Worm (Caenorhabditis elegans) whole organism, early embryonic: ENCODE measurements around the gene col-114.

Experiments
- ama-1 ChIP-seq: fragments of 150-350 bp; optimal IDR thresholded peaks from 2 replicates; lab custom pipeline; 2014
- hmbx-1 ChIP-seq: sonication (generic microtip); optimal IDR thresholded peaks from 2 replicates; lab custom pipeline; 2016; ENCODE audit warnings: mild to moderate bottlenecking, missing genetic modification characterization, missing compliant biosample characterization
- pes-1 ChIP-seq: fragments of 200-800 bp; sonication (Bioruptor generic); IDR thresholded peaks from 2 replicates; pipeline ENCODE4 v1.3.6; 2022; ENCODE audit warnings: missing genetic modification reagents, missing genetic modification characterization, missing compliant biosample characterization

DNA sequence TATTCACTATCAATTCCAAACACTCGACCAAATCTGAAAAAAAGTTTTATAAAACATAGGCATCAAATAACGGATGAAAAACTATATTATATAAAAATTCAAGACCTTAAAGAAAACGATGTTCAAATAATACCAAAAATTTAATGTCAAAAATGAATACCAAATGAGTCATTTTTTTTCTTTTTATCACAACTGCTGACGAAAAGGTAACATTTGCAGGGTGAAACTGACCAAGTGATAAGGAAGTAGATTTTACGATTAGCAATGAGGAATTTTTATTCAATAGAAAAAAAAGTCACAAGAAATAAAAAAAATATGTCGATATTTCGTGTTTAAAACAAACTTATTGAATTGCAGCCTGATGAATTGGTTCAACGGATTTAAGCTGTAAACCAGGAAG is 39.4 kb upstream of the col-114 start, which contains the start of gene C06E4.8:
- no peak for TF ChIP-seq ama-1 (lab: Kevin White, UChicago)
- TF ChIP-seq hmbx-1, result no peak
- TF ChIP-seq pes-1 (GFP tag; lab: Robert Waterston, UW), result no peak
